Fruit fly (Drosophila melanogaster): ENCODE data around the gene bap.

Gene bap

dm6 chr3R:21376331-21376761, 12.3 kb upstream of the bap start (continued):
- TF ChIP-seq ham (GFP tag; IDR thresholded peaks at IDR 0.05) (no peak), tap (tag; optimal IDR thresholded peaks at IDR 0.05) (no peak), Sin3A (optimal IDR thresholded peaks at IDR 0.05) (no peak), Atf3 (GFP tag; optimal IDR thresholded peaks at IDR 0.05) (no peak), chif (GFP tag; optimal IDR thresholded peaks at IDR 0.05) (no peak), lov (optimal IDR thresholded peaks at IDR 0.05) (no peak), lov (GFP tag; IDR thresholded peaks at IDR 0.05) (no peak), CG13775 (GFP tag; optimal IDR thresholded peaks at IDR 0.05) (no peak), CG11504 (tag; optimal IDR thresholded peaks at IDR 0.05) (no peak), CG4820 (GFP tag; optimal IDR thresholded peaks at IDR 0.05) (no peak), Hr3 (GFP tag; optimal IDR thresholded peaks at IDR 0.05) (no peak), CG11695 (GFP tag; IDR thresholded peaks at IDR 0.05) (no peak), sob (GFP tag; IDR thresholded peaks at IDR 0.05) (peak; percentile 52; the same call in 1 of the 2 replicates), oc (tag; optimal IDR thresholded peaks at IDR 0.05) (no peak), CG17359 (tag; optimal IDR thresholded peaks at IDR 0.05) (no peak), CG14441 (GFP tag; IDR thresholded peaks at IDR 0.05) (no peak), cato (GFP tag; optimal IDR thresholded peaks at IDR 0.05; ENCODE audit: borderline replicate concordance) (no peak), CG17568 (GFP tag; optimal IDR thresholded peaks at IDR 0.05) (peak; percentile 20), CG16813 (GFP tag; IDR thresholded peaks at IDR 0.05; ENCODE audit: partially characterized antibody) (no peak; the same call in 2 of the 3 replicates), pita (GFP tag; optimal IDR thresholded peaks at IDR 0.05) (no peak), CG10209 (GFP tag; optimal IDR thresholded peaks at IDR 0.05) (no peak), CG33557 (GFP tag; optimal IDR thresholded peaks at IDR 0.05) (peak; percentile 70), nerfin-2 (GFP tag; IDR thresholded peaks at IDR 0.05; ENCODE audit: partially characterized antibody) (no peak), Mes4 (GFP tag; optimal IDR thresholded peaks at IDR 0.05) (no peak), Drgx (GFP tag; IDR thresholded peaks at IDR 0.05) (peak; percentile 74), scrt (GFP tag; optimal IDR thresholded peaks at IDR 0.05) (peak; percentile 50), lmd (GFP tag; IDR thresholded peaks at IDR 0.05) (no peak), CG11456 (GFP tag; IDR thresholded peaks at IDR 0.05) (no peak), CG31224 (GFP tag; IDR thresholded peaks at IDR 0.05) (no peak), CG10274 (GFP tag; optimal IDR thresholded peaks at IDR 0.05) (no peak), toy (GFP tag; IDR thresholded peaks at IDR 0.05) (no peak), tup (GFP tag; optimal IDR thresholded peaks at IDR 0.05) (no peak), CG1602 (GFP tag; optimal IDR thresholded peaks at IDR 0.05) (no peak), E2f1 (GFP tag; IDR thresholded peaks at IDR 0.05) (peak; percentile 71; the same call in 1 of the 2 replicates), CG10462 (GFP tag; optimal IDR thresholded peaks at IDR 0.05) (no peak), CG1233 (GFP tag; optimal IDR thresholded peaks at IDR 0.05) (no peak), CG15011 (GFP tag; optimal IDR thresholded peaks at IDR 0.05) (no peak), CG7786 (GFP tag; optimal IDR thresholded peaks at IDR 0.05) (no peak), Lim3 (GFP tag; IDR thresholded peaks at IDR 0.05) (no peak), CG3065 (GFP tag; optimal IDR thresholded peaks at IDR 0.05) (no peak), eve (GFP tag; optimal IDR thresholded peaks at IDR 0.05) (no peak), CG6689 (GFP tag; IDR thresholded peaks at IDR 0.05) (no peak), CG8290 (GFP tag; optimal IDR thresholded peaks at IDR 0.05) (no peak), CG8290 (tag; optimal IDR thresholded peaks at IDR 0.05) (no peak), CG12219 (GFP tag; optimal IDR thresholded peaks at IDR 0.05) (peak; percentile 39), gcm2 (GFP tag; optimal IDR thresholded peaks at IDR 0.05) (no peak), rib (GFP tag; IDR thresholded peaks at IDR 0.05) (peak; percentile 89), emc (GFP tag; optimal IDR thresholded peaks at IDR 0.05) (no peak), Mrtf (GFP tag; IDR thresholded peaks at IDR 0.05) (no peak), Lpt (GFP tag; optimal IDR thresholded peaks at IDR 0.05) (no peak), CG9797 (GFP tag; optimal IDR thresholded peaks at IDR 0.05) (no peak), Xrp1 (GFP tag; IDR thresholded peaks at IDR 0.05) (no peak), CG11398 (GFP tag; optimal IDR thresholded peaks at IDR 0.05) (no peak), ATbp (GFP tag; optimal IDR thresholded peaks at IDR 0.05) (no peak)
